Worm (Caenorhabditis elegans) whole organism, young adult: ENCODE measurements around the gene endu-2.

Experiments used
- B0035.1 ChIP-seq: sonication (generic microtip); optimal IDR thresholded peaks from 2 replicates; lab custom pipeline; 2016; ENCODE audit warnings: missing genetic modification characterization, mild to moderate bottlenecking, missing compliant biosample characterization, missing genotype, missing genetic modification reagents
- B0336.3 ChIP-seq: fragments of 200-800 bp; sonication (Bioruptor generic); IDR thresholded peaks from 2 replicates; pipeline ENCODE4 v1.3.6; 2022; ENCODE audit warnings: missing genetic modification characterization, missing compliant biosample characterization
- D2030.7 ChIP-seq: fragments of 200-800 bp; sonication (Bioruptor generic); IDR thresholded peaks from 2 replicates; pipeline ENCODE4 v1.3.6; 2022; ENCODE audit warnings: missing genetic modification reagents, missing genetic modification characterization, missing compliant biosample characterization
- F49E8.2 ChIP-seq: sonication (generic microtip); optimal IDR thresholded peaks from 3 replicates; lab custom pipeline; 2017; ENCODE audit warnings: missing genetic modification characterization, mild to moderate bottlenecking, missing compliant biosample characterization, antibody characterized with exemption, moderate library complexity; ENCODE audit not compliant: insufficient read depth
- T26A5.8 ChIP-seq: sonication (generic microtip); optimal IDR thresholded peaks from 2 replicates; lab custom pipeline; 2016; ENCODE audit warnings: missing genetic modification characterization, missing compliant biosample characterization
- Y53G8AR.9 ChIP-seq: fragments of 200-800 bp; sonication (Bioruptor generic); conservative IDR thresholded peaks from 2 replicates; pipeline ENCODE4 v1.3.6; 2022; ENCODE audit warnings: missing genetic modification reagents, missing genetic modification characterization, missing compliant biosample characterization
- Y95B8A.8 ChIP-seq: fragments of 200-800 bp; sonication (Bioruptor generic); IDR thresholded peaks from 2 replicates; pipeline ENCODE4 v1.3.6; 2022; ENCODE audit warnings: missing genetic modification reagents, missing genetic modification characterization, missing compliant biosample characterization
- akir-1 ChIP-seq: fragments of 200-800 bp; sonication (Bioruptor generic); optimal IDR thresholded peaks from 2 replicates; lab custom pipeline; 2018; ENCODE audit warnings: mild to moderate bottlenecking, missing genetic modification characterization, moderate library complexity, missing compliant biosample characterization
- aptf-3 ChIP-seq: fragments of 200-800 bp; sonication (Bioruptor generic); IDR thresholded peaks from 2 replicates; pipeline ENCODE4 v1.3.6; 2022; ENCODE audit warnings: missing genetic modification characterization, missing compliant biosample characterization
- atf-7 ChIP-seq: sonication (generic microtip); optimal IDR thresholded peaks from 2 replicates; lab custom pipeline; 2017; ENCODE audit warnings: mild to moderate bottlenecking, missing genetic modification characterization, missing compliant biosample characterization
- athp-1 ChIP-seq: sonication (generic microtip); optimal IDR thresholded peaks from 2 replicates; lab custom pipeline; 2017; ENCODE audit warnings: mild to moderate bottlenecking, missing genetic modification characterization, missing compliant biosample characterization
- ceh-40 ChIP-seq: fragments of 200-800 bp; sonication (Bioruptor generic); IDR thresholded peaks from 2 replicates; pipeline ENCODE4 v1.3.6; 2022; ENCODE audit warnings: missing genetic modification characterization, missing compliant biosample characterization
- ceh-58 ChIP-seq: fragments of 200-800 bp; sonication (Bioruptor generic); IDR thresholded peaks from 2 replicates; pipeline ENCODE4 v1.3.6; 2022; ENCODE audit warnings: missing genetic modification characterization, missing compliant biosample characterization
- ceh-91 ChIP-seq: fragments of 200-800 bp; sonication (Bioruptor generic); IDR thresholded peaks from 2 replicates; pipeline ENCODE4 v1.3.6; 2022; ENCODE audit warnings: missing genetic modification reagents, missing genetic modification characterization, missing compliant biosample characterization
- die-1 ChIP-seq: sonication (generic microtip); optimal IDR thresholded peaks from 2 replicates; lab custom pipeline; 2016; ENCODE audit warnings: missing genotype, mild to moderate bottlenecking, missing genetic modification characterization, missing compliant biosample characterization
- dpff-1 ChIP-seq: sonication (generic microtip); optimal IDR thresholded peaks from 2 replicates; lab custom pipeline; 2017; ENCODE audit warnings: mild to moderate bottlenecking, missing genetic modification characterization, missing compliant biosample characterization
- dpl-1 ChIP-seq: fragments of 150-350 bp; optimal IDR thresholded peaks from 2 replicates; lab custom pipeline; 2014; ENCODE audit warnings: missing biosample characterization, missing genetic modification reagents, missing genetic modification characterization
- hlh-12 ChIP-seq: sonication (generic microtip); optimal IDR thresholded peaks from 2 replicates; lab custom pipeline; 2016; ENCODE audit warnings: missing genetic modification characterization, missing compliant biosample characterization
- hlh-26 ChIP-seq: fragments of 200-800 bp; sonication (Bioruptor generic); conservative IDR thresholded peaks from 2 replicates; pipeline ENCODE4 v1.3.6; 2022; ENCODE audit warnings: missing genetic modification reagents, missing genetic modification characterization, missing compliant biosample characterization
- lin-35 ChIP-seq, 3 experiments: fragments of 150-350 bp in 2 of 3; sonication (generic microtip) in 1 of 3; optimal IDR thresholded peaks; 2 replicates each; lab custom pipeline; 2014 to 2018; ENCODE audit warnings: missing biosample characterization in 3 of 3, missing genetic modification characterization in 3 of 3, missing genetic modification reagents in 3 of 3
- lin-40 ChIP-seq: sonication (generic microtip); optimal IDR thresholded peaks from 2 replicates; lab custom pipeline; 2016; ENCODE audit warnings: missing genetic modification characterization, mild to moderate bottlenecking, missing compliant biosample characterization, missing genotype, missing genetic modification reagents
- lsl-1 ChIP-seq: fragments of 200-800 bp; sonication (Bioruptor generic); optimal IDR thresholded peaks from 2 replicates; lab custom pipeline; 2018; ENCODE audit warnings: mild to moderate bottlenecking, missing genetic modification characterization, moderate library complexity, missing compliant biosample characterization
- madf-8 ChIP-seq: fragments of 200-800 bp; sonication (Bioruptor generic); conservative IDR thresholded peaks from 2 replicates; pipeline ENCODE4 v1.3.6; 2022; ENCODE audit warnings: missing genetic modification reagents, missing genetic modification characterization, missing compliant biosample characterization
- mxl-1 ChIP-seq: sonication (generic microtip); optimal IDR thresholded peaks from 2 replicates; lab custom pipeline; 2016; ENCODE audit warnings: missing genetic modification characterization, missing compliant biosample characterization
- nfya-2 ChIP-seq: fragments of 200-800 bp; sonication (Bioruptor generic); IDR thresholded peaks from 2 replicates; pipeline ENCODE4 v1.3.6; 2022; ENCODE audit warnings: missing genetic modification reagents, missing genetic modification characterization, missing compliant biosample characterization
- pbrm-1 ChIP-seq: fragments of 200-800 bp; sonication (Bioruptor generic); IDR thresholded peaks from 2 replicates; pipeline ENCODE4 v1.3.6; 2022; ENCODE audit warnings: missing genetic modification reagents, missing genetic modification characterization, missing compliant biosample characterization
- repo-1 ChIP-seq: sonication (generic microtip); optimal IDR thresholded peaks from 2 replicates; lab custom pipeline; 2017; ENCODE audit warnings: mild to moderate bottlenecking, missing genetic modification characterization, missing compliant biosample characterization
- somi-1 ChIP-seq: fragments of 200-800 bp; sonication (Bioruptor generic); optimal IDR thresholded peaks from 2 replicates; lab custom pipeline; 2018; ENCODE audit warnings: mild to moderate bottlenecking, missing genetic modification characterization, missing compliant biosample characterization
- sptf-2 ChIP-seq: fragments of 200-800 bp; sonication (Bioruptor generic); optimal IDR thresholded peaks from 2 replicates; lab custom pipeline; 2018; ENCODE audit warnings: mild to moderate bottlenecking, missing genetic modification characterization, missing compliant biosample characterization
- unc-130 ChIP-seq: sonication (generic microtip); optimal IDR thresholded peaks from 2 replicates; lab custom pipeline; 2016; ENCODE audit warnings: missing genetic modification reagents, missing genetic modification characterization, missing compliant biosample characterization
- unc-62 ChIP-seq: fragments of 150-350 bp; optimal IDR thresholded peaks from 2 replicates; lab custom pipeline; 2014; ENCODE audit warnings: missing biosample characterization, missing genetic modification reagents, missing genetic modification characterization
- xnd-1 ChIP-seq: sonication (generic microtip); optimal IDR thresholded peaks from 2 replicates; lab custom pipeline; 2016; ENCODE audit warnings: missing genotype, missing genetic modification reagents, missing genetic modification characterization, missing compliant biosample characterization
- zfh-2 ChIP-seq: fragments of 200-800 bp; sonication (Bioruptor generic); conservative IDR thresholded peaks from 2 replicates; pipeline ENCODE4 v1.3.6; 2022; ENCODE audit warnings: missing genetic modification reagents, missing genetic modification characterization, missing compliant biosample characterization
- ztf-26 ChIP-seq: sonication (generic microtip); optimal IDR thresholded peaks from 2 replicates; lab custom pipeline; 2017; ENCODE audit warnings: missing genetic modification characterization, missing compliant biosample characterization
- ztf-28 ChIP-seq: fragments of 200-800 bp; sonication (Bioruptor generic); IDR thresholded peaks from 2 replicates; pipeline ENCODE4 v1.3.6; 2022; ENCODE audit warnings: missing genetic modification reagents, missing genetic modification characterization, missing compliant biosample characterization
- ztf-6 ChIP-seq: fragments of 200-800 bp; sonication (Bioruptor generic); IDR thresholded peaks from 2 replicates; pipeline ENCODE4 v1.3.6; 2022; ENCODE audit warnings: missing genetic modification reagents, missing genetic modification characterization, missing compliant biosample characterization

The endu-2 gene

DNA sequence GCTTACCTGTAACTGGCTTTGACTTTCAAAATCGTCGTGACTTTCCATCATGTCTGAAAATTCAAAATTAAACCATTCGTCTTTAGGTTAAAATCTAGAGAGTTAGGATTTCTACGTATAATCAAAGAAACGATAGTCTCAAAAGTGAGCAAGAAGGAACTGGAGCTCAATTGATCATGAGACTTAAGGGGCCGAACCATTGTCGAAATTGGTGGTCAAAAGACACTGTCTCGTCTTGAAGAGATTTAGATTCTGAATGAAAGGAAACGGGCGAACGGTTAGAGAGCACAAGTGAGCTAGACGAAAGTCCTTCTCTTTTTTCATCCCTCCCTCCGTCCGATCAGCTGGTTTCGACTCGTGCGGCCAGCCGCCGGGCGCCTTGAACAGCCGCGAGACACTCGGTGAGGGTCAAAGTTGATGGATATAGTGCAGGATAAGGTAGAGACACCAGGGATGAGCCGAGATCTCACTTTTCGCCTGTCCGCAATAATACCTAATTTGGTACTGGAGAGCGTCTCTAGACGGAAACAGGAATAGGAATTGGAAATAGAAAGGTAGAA, 19.1 kb downstream of the endu-2 start, which contains the start of gene M60.7:
M60.7 (minus strand) TSS at position 51 of the 560 bp plus-strand sequence.
- TF ChIP-seq Y95B8A.8 (GFP tag; lab: Robert Waterston, UW) (no peak), ztf-26 (no peak), T26A5.8 (no peak), aptf-3 (GFP tag; lab: Robert Waterston, UW) (no peak), ceh-58 (GFP tag; lab: Robert Waterston, UW) (no peak), unc-62 (GFP tag; lab: Kevin White, UChicago) (no peak), mxl-1 (no peak)

- TF ChIP-seq Y53G8AR.9, result no peak
- no peak for TF ChIP-seq ceh-91 (GFP tag; lab: Robert Waterston, UW)
- no peak for TF ChIP-seq lin-35 (GFP tag; optimal IDR thresholded peaks at IDR 0.05; lab: Kevin White, UChicago)
- no peak for TF ChIP-seq akir-1 (GFP tag; lab: Kevin White, UChicago)
- no peak for TF ChIP-seq D2030.7 (GFP tag; lab: Robert Waterston, UW)
- no peak for TF ChIP-seq B0336.3 (GFP tag; lab: Robert Waterston, UW)
- no peak for TF ChIP-seq atf-7 (tag; lab: Kevin White, UChicago)
- TF ChIP-seq ztf-28 (GFP tag; lab: Robert Waterston, UW), result no peak
- no peak for TF ChIP-seq lin-40 (tag; lab: Kevin White, UChicago)
Measured at ce11 chrX:8262734-8263133, 20.6 kb downstream of the endu-2 start.

ce11 chrX:8268083-8268482, 26.0 kb downstream of the endu-2 start:
- no peak for TF ChIP-seq pbrm-1
- no peak for TF ChIP-seq athp-1 (tag; lab: Kevin White, UChicago)
- no peak for TF ChIP-seq xnd-1 (tag; lab: Kevin White, UChicago)
- TF ChIP-seq dpff-1, result no peak

- TF ChIP-seq F49E8.2 (tag; lab: Kevin White, UChicago), result no peak
- no peak for TF ChIP-seq madf-8 (GFP tag; lab: Robert Waterston, UW)
- no peak for TF ChIP-seq hlh-12 (tag; lab: Kevin White, UChicago)
- no peak for TF ChIP-seq B0336.3 (GFP tag; lab: Robert Waterston, UW)
- TF ChIP-seq lsl-1 (GFP tag; lab: Kevin White, UChicago), result no peak
- TF ChIP-seq die-1 (tag; lab: Kevin White, UChicago), result no peak
- TF ChIP-seq repo-1 (tag; lab: Kevin White, UChicago), result no peak
- no peak for TF ChIP-seq unc-130 (GFP tag; lab: Kevin White, UChicago)
- no peak for TF ChIP-seq B0035.1 (tag; lab: Kevin White, UChicago)
- no peak for TF ChIP-seq atf-7 (tag; lab: Kevin White, UChicago)
- TF ChIP-seq hlh-26 (GFP tag; lab: Robert Waterston, UW), result no peak
- TF ChIP-seq ceh-40 (GFP tag; lab: Robert Waterston, UW), result no peak
- TF ChIP-seq sptf-2 (GFP tag; lab: Kevin White, UChicago), result no peak
- TF ChIP-seq nfya-2 (GFP tag; lab: Robert Waterston, UW), result no peak
- no peak for TF ChIP-seq zfh-2 (GFP tag; lab: Robert Waterston, UW)
- no peak for TF ChIP-seq somi-1 (GFP tag; lab: Kevin White, UChicago)
- TF ChIP-seq dpl-1, result no peak
- no peak for TF ChIP-seq ztf-6
- TF ChIP-seq unc-62 (GFP tag; lab: Kevin White, UChicago), result no peak
Measured at ce11 chrX:8270971-8271553, 29.0 kb downstream of the endu-2 start, which contains the start of gene cutl-29. Gene cutl-29 (minus strand): TSS chrX:8271021.
